Worm (Caenorhabditis elegans) whole organism, young adult: Measurements from ENCODE around the gene cdc-14.
A peak's percentile ranks its signal among the peaks of the same experiment; 100 is the strongest.

Source experiments
- B0261.1 ChIP-seq: sonication (generic microtip); optimal IDR thresholded peaks from 2 replicates; lab custom pipeline; 2016; ENCODE audit warnings: mild to moderate bottlenecking, missing genetic modification characterization, moderate library complexity, missing compliant biosample characterization
- B0336.3 ChIP-seq: fragments of 200-800 bp; sonication (Bioruptor generic); IDR thresholded peaks from 2 replicates; pipeline ENCODE4 v1.3.6; 2022; ENCODE audit warnings: missing genetic modification characterization, missing compliant biosample characterization
- D2030.7 ChIP-seq: fragments of 200-800 bp; sonication (Bioruptor generic); IDR thresholded peaks from 2 replicates; pipeline ENCODE4 v1.3.6; 2022; ENCODE audit warnings: missing genetic modification reagents, missing genetic modification characterization, missing compliant biosample characterization
- F23B12.7 ChIP-seq: sonication (generic microtip); optimal IDR thresholded peaks from 2 replicates; lab custom pipeline; 2017; ENCODE audit warnings: missing genetic modification characterization, mild to moderate bottlenecking, missing compliant biosample characterization, antibody characterized with exemption, moderate library complexity; ENCODE audit not compliant: insufficient read depth
- F33H1.4 ChIP-seq: fragments of 200-800 bp; sonication (Bioruptor generic); IDR thresholded peaks from 2 replicates; pipeline ENCODE4 v1.3.6; 2022; ENCODE audit warnings: missing genetic modification reagents, missing genetic modification characterization, missing compliant biosample characterization
- F39B2.1 ChIP-seq: fragments of 200-800 bp; sonication (Bioruptor generic); IDR thresholded peaks from 2 replicates; pipeline ENCODE4 v1.3.6; 2022; ENCODE audit warnings: missing genetic modification reagents, missing genetic modification characterization, missing compliant biosample characterization
- T07F8.4 ChIP-seq: sonication (generic microtip); optimal IDR thresholded peaks from 2 replicates; lab custom pipeline; 2016; ENCODE audit warnings: mild to moderate bottlenecking, missing genetic modification characterization, moderate library complexity, missing compliant biosample characterization
- T26A5.8 ChIP-seq: sonication (generic microtip); optimal IDR thresholded peaks from 2 replicates; lab custom pipeline; 2016; ENCODE audit warnings: missing genetic modification characterization, missing compliant biosample characterization
- Y53G8AR.9 ChIP-seq: fragments of 200-800 bp; sonication (Bioruptor generic); conservative IDR thresholded peaks from 2 replicates; pipeline ENCODE4 v1.3.6; 2022; ENCODE audit warnings: missing genetic modification reagents, missing genetic modification characterization, missing compliant biosample characterization
- Y56A3A.18 ChIP-seq: fragments of 200-800 bp; sonication (Bioruptor generic); IDR thresholded peaks from 2 replicates; pipeline ENCODE4 v1.3.6; 2022; ENCODE audit warnings: missing genetic modification reagents, missing genetic modification characterization, missing compliant biosample characterization
- Y79H2A.3 ChIP-seq: fragments of 200-800 bp; sonication (Bioruptor generic); conservative IDR thresholded peaks from 2 replicates; pipeline ENCODE4 v1.3.6; 2022; ENCODE audit warnings: missing genetic modification reagents, missing genetic modification characterization, missing compliant biosample characterization
- ZK185.1 ChIP-seq: sonication (generic microtip); optimal IDR thresholded peaks from 2 replicates; lab custom pipeline; 2016; ENCODE audit warnings: mild to moderate bottlenecking, missing genetic modification characterization, missing compliant biosample characterization; ENCODE audit not compliant: poor library complexity, severe bottlenecking
- ama-1 ChIP-seq, 3 experiments: fragments of 150-350 bp in 1 of 3; sonication (generic microtip) in 2 of 3; optimal IDR thresholded peaks; 2 replicates each; lab custom pipeline; 2014 to 2018; ENCODE audit warnings: missing biosample characterization in 2 of 3, missing genetic modification characterization in 2 of 3, missing genetic modification reagents in 2 of 3
- aptf-2 ChIP-seq: fragments of 200-800 bp; sonication (Bioruptor generic); conservative IDR thresholded peaks from 2 replicates; pipeline ENCODE4 v1.3.6; 2022; ENCODE audit warnings: missing genetic modification reagents, missing genetic modification characterization, missing compliant biosample characterization
- atf-7 ChIP-seq: sonication (generic microtip); optimal IDR thresholded peaks from 2 replicates; lab custom pipeline; 2017; ENCODE audit warnings: mild to moderate bottlenecking, missing genetic modification characterization, missing compliant biosample characterization
- athp-1 ChIP-seq: sonication (generic microtip); optimal IDR thresholded peaks from 2 replicates; lab custom pipeline; 2017; ENCODE audit warnings: mild to moderate bottlenecking, missing genetic modification characterization, missing compliant biosample characterization
- ceh-100 ChIP-seq: fragments of 200-800 bp; sonication (Bioruptor generic); IDR thresholded peaks from 2 replicates; pipeline ENCODE4 v1.3.6; 2022; ENCODE audit warnings: missing genetic modification reagents, missing genetic modification characterization, missing compliant biosample characterization
- ceh-27 ChIP-seq: fragments of 200-800 bp; sonication (Bioruptor generic); optimal IDR thresholded peaks from 2 replicates; lab custom pipeline; 2018; ENCODE audit warnings: mild to moderate bottlenecking, missing genetic modification characterization, moderate library complexity, missing compliant biosample characterization
- chd-7 ChIP-seq: sonication (generic microtip); optimal IDR thresholded peaks from 2 replicates; lab custom pipeline; 2016; ENCODE audit warnings: mild to moderate bottlenecking, missing genetic modification characterization, moderate library complexity, missing compliant biosample characterization
- die-1 ChIP-seq: sonication (generic microtip); optimal IDR thresholded peaks from 2 replicates; lab custom pipeline; 2016; ENCODE audit warnings: missing genotype, mild to moderate bottlenecking, missing genetic modification characterization, missing compliant biosample characterization
- dox-1 ChIP-seq: fragments of 200-800 bp; sonication (Bioruptor generic); IDR thresholded peaks from 2 replicates; pipeline ENCODE4 v1.3.6; 2022; ENCODE audit warnings: missing genetic modification reagents, missing genetic modification characterization, missing compliant biosample characterization
- egl-44 ChIP-seq: fragments of 200-800 bp; sonication (Bioruptor generic); IDR thresholded peaks from 2 replicates; pipeline ENCODE4 v1.3.6; 2022; ENCODE audit warnings: missing genetic modification reagents, missing genetic modification characterization, missing compliant biosample characterization
- ekl-4 ChIP-seq: fragments of 200-800 bp; sonication (Bioruptor generic); IDR thresholded peaks from 2 replicates; pipeline ENCODE4 v1.3.6; 2022; ENCODE audit warnings: missing genetic modification reagents, missing genetic modification characterization, missing compliant biosample characterization
- fkh-3 ChIP-seq: sonication (generic microtip); optimal IDR thresholded peaks from 2 replicates; lab custom pipeline; 2016; ENCODE audit warnings: mild to moderate bottlenecking, missing genetic modification characterization, missing compliant biosample characterization
- him-1 ChIP-seq: sonication (generic microtip); optimal IDR thresholded peaks from 2 replicates; lab custom pipeline; 2016; ENCODE audit warnings: missing genotype, missing genetic modification reagents, missing genetic modification characterization, missing compliant biosample characterization
- hmg-20 ChIP-seq: fragments of 200-800 bp; sonication (Bioruptor generic); IDR thresholded peaks from 2 replicates; pipeline ENCODE4 v1.3.6; 2022; ENCODE audit warnings: missing genetic modification reagents, missing genetic modification characterization, missing compliant biosample characterization
- let-607 ChIP-seq, 2 experiments: fragments of 200-800 bp in 1 of 2; sonication (Bioruptor generic) in 1 of 2; sonication (generic microtip) in 1 of 2; optimal IDR thresholded peaks; 2 replicates each; lab custom pipeline; 2016 to 2018; ENCODE audit warnings: mild to moderate bottlenecking in 2 of 2, missing compliant biosample characterization in 2 of 2, missing genetic modification characterization in 2 of 2, moderate library complexity in 2 of 2, missing genotype in 1 of 2
- lin-35 ChIP-seq, 3 experiments: fragments of 150-350 bp in 2 of 3; sonication (generic microtip) in 1 of 3; optimal IDR thresholded peaks; 2 replicates each; lab custom pipeline; 2014 to 2018; ENCODE audit warnings: missing biosample characterization in 3 of 3, missing genetic modification characterization in 3 of 3, missing genetic modification reagents in 3 of 3
- lin-54 ChIP-seq: fragments of 200-800 bp; sonication (Bioruptor generic); optimal IDR thresholded peaks from 2 replicates; lab custom pipeline; 2018; ENCODE audit warnings: mild to moderate bottlenecking, missing genetic modification characterization, missing compliant biosample characterization
- lsl-1 ChIP-seq: fragments of 200-800 bp; sonication (Bioruptor generic); optimal IDR thresholded peaks from 2 replicates; lab custom pipeline; 2018; ENCODE audit warnings: mild to moderate bottlenecking, missing genetic modification characterization, moderate library complexity, missing compliant biosample characterization
- mcd-1 ChIP-seq: fragments of 200-800 bp; sonication (Bioruptor generic); IDR thresholded peaks from 2 replicates; pipeline ENCODE4 v1.3.6; 2022; ENCODE audit warnings: missing genetic modification reagents, missing genetic modification characterization, missing compliant biosample characterization
- mes-4 ChIP-seq: sonication (generic microtip); optimal IDR thresholded peaks from 2 replicates; lab custom pipeline; 2016; ENCODE audit warnings: missing genotype, missing genetic modification characterization, missing compliant biosample characterization
- nfyb-1 ChIP-seq: fragments of 200-800 bp; sonication (Bioruptor generic); IDR thresholded peaks from 2 replicates; pipeline ENCODE4 v1.3.6; 2022; ENCODE audit warnings: missing genetic modification reagents, missing genetic modification characterization, missing compliant biosample characterization
- nhr-179 ChIP-seq: sonication (generic microtip); optimal IDR thresholded peaks from 2 replicates; lab custom pipeline; 2016; ENCODE audit warnings: mild to moderate bottlenecking, missing genetic modification characterization, missing compliant biosample characterization
- nhr-90 ChIP-seq: sonication (generic microtip); optimal IDR thresholded peaks from 2 replicates; lab custom pipeline; 2016; ENCODE audit warnings: missing genotype, mild to moderate bottlenecking, missing genetic modification characterization, missing compliant biosample characterization
- pha-4 ChIP-seq: fragments of 150-350 bp; sonication (generic microtip); optimal IDR thresholded peaks from 2 replicates; lab custom pipeline; 2014; ENCODE audit warnings: missing biosample characterization, missing genetic modification reagents, missing genetic modification characterization
- rec-8 ChIP-seq, 2 experiments: sonication (generic microtip); optimal IDR thresholded peaks; 2 replicates each; lab custom pipeline; 2016; ENCODE audit warnings: mild to moderate bottlenecking in 2 of 2, missing genetic modification characterization in 2 of 2, missing genetic modification reagents in 2 of 2, missing genotype in 2 of 2, missing biosample characterization in 1 of 2, missing compliant biosample characterization in 1 of 2, moderate library complexity in 1 of 2
- repo-1 ChIP-seq: sonication (generic microtip); optimal IDR thresholded peaks from 2 replicates; lab custom pipeline; 2017; ENCODE audit warnings: mild to moderate bottlenecking, missing genetic modification characterization, missing compliant biosample characterization
- snpc-1.1 ChIP-seq: sonication (generic microtip); optimal IDR thresholded peaks from 2 replicates; lab custom pipeline; 2017; ENCODE audit warnings: missing genetic modification characterization, mild to moderate bottlenecking, missing compliant biosample characterization, antibody characterized with exemption, moderate library complexity, missing genotype, missing genetic modification reagents; ENCODE audit not compliant: insufficient read depth
- snpc-1.3 ChIP-seq: sonication (generic microtip); optimal IDR thresholded peaks from 2 replicates; lab custom pipeline; 2017; ENCODE audit warnings: missing genetic modification characterization, mild to moderate bottlenecking, missing compliant biosample characterization, antibody characterized with exemption, moderate library complexity, missing genotype, missing genetic modification reagents; ENCODE audit not compliant: insufficient read depth
- snpc-4 ChIP-seq, 5 experiments: fragments of 150-350 bp in 1 of 5; sonication (generic microtip) in 4 of 5; optimal IDR thresholded peaks; 2 replicates each; lab custom pipeline; 2014 to 2018; ENCODE audit warnings: missing genetic modification characterization in 5 of 5, missing biosample characterization in 3 of 5, antibody characterized with exemption in 2 of 5, mild to moderate bottlenecking in 2 of 5, missing compliant biosample characterization in 2 of 5, missing genotype in 2 of 5, moderate library complexity in 2 of 5, missing genetic modification reagents in 1 of 5
- tbp1 ChIP-seq: fragments of 200-800 bp; sonication (Bioruptor generic); optimal IDR thresholded peaks from 2 replicates; lab custom pipeline; 2018; ENCODE audit warnings: mild to moderate bottlenecking, missing genetic modification characterization, missing compliant biosample characterization
- zim-3 ChIP-seq: sonication (generic microtip); optimal IDR thresholded peaks from 2 replicates; lab custom pipeline; 2017; ENCODE audit warnings: mild to moderate bottlenecking, missing genetic modification characterization, moderate library complexity, missing compliant biosample characterization
- ztf-28 ChIP-seq: fragments of 200-800 bp; sonication (Bioruptor generic); IDR thresholded peaks from 2 replicates; pipeline ENCODE4 v1.3.6; 2022; ENCODE audit warnings: missing genetic modification reagents, missing genetic modification characterization, missing compliant biosample characterization

The cdc-14 gene

DNA sequence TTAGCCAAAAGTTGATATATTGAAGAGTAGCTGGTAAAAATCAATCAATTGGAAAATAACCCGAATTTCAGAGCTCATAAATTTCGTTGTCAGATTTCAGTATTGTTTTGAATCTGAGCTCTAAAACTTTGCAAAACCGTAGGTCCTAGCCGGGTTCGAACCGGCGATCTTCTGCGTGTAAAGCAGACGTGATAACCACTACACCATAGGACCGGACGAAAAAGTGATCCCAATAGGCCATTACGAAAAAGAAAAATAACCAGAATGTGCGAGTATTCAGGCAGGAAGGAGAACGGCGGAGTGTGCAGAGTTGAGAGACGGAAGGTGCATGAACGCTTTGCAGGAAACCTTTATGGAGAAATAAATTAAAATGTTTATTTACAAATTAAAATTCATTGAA lies 16.2 kb downstream of the cdc-14 start (continued):
- TF ChIP-seq F39B2.1 (GFP tag; lab: Robert Waterston, UW) (no peak), ZK185.1 (tag; lab: Kevin White, UChicago) (peak; percentile 51), snpc-1.3 (tag; lab: Kevin White, UChicago) (peak; percentile 80), ekl-4 (peak; percentile 40; the same call in 1 of the 2 replicates), Y79H2A.3 (GFP tag; lab: Robert Waterston, UW) (no peak), snpc-4 (GFP tag; optimal IDR thresholded peaks at IDR 0.05; lab: Kevin White, UChicago) (peak; percentile 54), snpc-4 (tag; optimal IDR thresholded peaks at IDR 0.05; lab: Kevin White, UChicago) (peak; percentile 25 to 86 (median 70)), dox-1 (GFP tag; lab: Robert Waterston, UW) (peak; percentile 71), nfyb-1 (peak; percentile 72; the same call in 1 of the 2 replicates), egl-44 (GFP tag; lab: Robert Waterston, UW) (no peak), Y53G8AR.9 (GFP tag; lab: Robert Waterston, UW) (no peak), atf-7 (no peak), repo-1 (peak; percentile 15), let-607 (tag; optimal IDR thresholded peaks at IDR 0.05; lab: Kevin White, UChicago) (peak; percentile 17 to 31), tbp1 (GFP tag; lab: Kevin White, UChicago) (peak; percentile 99), pha-4 (tag; lab: Kevin White, UChicago) (no peak), T07F8.4 (tag; lab: Kevin White, UChicago) (peak; percentile 24), lin-35 (GFP tag; optimal IDR thresholded peaks at IDR 0.05; lab: Kevin White, UChicago) (peak in 1 of 3 experiments; percentile 62), F23B12.7 (tag; lab: Kevin White, UChicago) (peak; percentile 81), ceh-100 (GFP tag; lab: Robert Waterston, UW) (peak; percentile 53; the same call in 1 of the 2 replicates), B0261.1 (peak; percentile 90), F33H1.4 (peak; percentile 27; the same call in 1 of the 2 replicates), rec-8 (tag; optimal IDR thresholded peaks at IDR 0.05; lab: Kevin White, UChicago) (peak in 1 of 2 experiments; percentile 65), athp-1 (tag; lab: Kevin White, UChicago) (peak; percentile 50), ceh-27 (peak; percentile 50), nhr-90 (tag; lab: Kevin White, UChicago) (peak; percentile 66), lsl-1 (GFP tag; lab: Kevin White, UChicago) (peak; percentile 8), mcd-1 (GFP tag; lab: Robert Waterston, UW) (0 out of 2 replicates have a peak, but pooled peaks have one; percentile 46), die-1 (tag; lab: Kevin White, UChicago) (peak; percentile 69), lin-54 (GFP tag; lab: Kevin White, UChicago) (peak; percentile 58), mes-4 (tag; lab: Kevin White, UChicago) (peak; percentile 56), aptf-2 (GFP tag; lab: Robert Waterston, UW) (0 out of 2 replicates have a peak, but pooled peaks have one; percentile 30), him-1 (tag; lab: Kevin White, UChicago) (peak; percentile 80), D2030.7 (GFP tag; lab: Robert Waterston, UW) (0 out of 2 replicates have a peak, but pooled peaks have one; percentile 26), nhr-179 (tag; lab: Kevin White, UChicago) (no peak), B0336.3 (GFP tag; lab: Robert Waterston, UW) (0 out of 2 replicates have a peak, but pooled peaks have one; percentile 28), hmg-20 (GFP tag; lab: Robert Waterston, UW) (no peak)
- TF ChIP-seq, all 124 proteins: peak for 50

DNA sequence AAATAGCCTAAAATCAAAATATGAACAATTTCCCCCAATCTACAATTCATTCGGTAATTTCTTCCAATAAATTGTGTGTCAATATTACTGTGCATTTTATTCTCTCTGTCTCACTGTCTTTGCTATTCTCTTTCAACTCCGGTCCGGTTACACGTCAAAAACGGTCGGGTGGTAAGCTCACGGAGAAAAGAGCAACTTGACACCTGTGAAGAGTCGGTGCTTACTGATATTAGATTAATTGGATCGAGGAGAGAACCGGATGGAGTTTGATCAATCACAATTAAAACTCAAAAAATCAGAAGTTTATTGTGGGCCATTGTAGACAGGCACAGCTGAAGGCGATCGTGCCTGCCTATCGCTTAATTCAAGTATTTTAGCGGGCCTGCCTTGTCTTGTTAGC lies 18.3 kb downstream of the cdc-14 start:
- TF ChIP-seq atf-7 (peak; percentile 70), zim-3 (tag; lab: Kevin White, UChicago) (peak; percentile 42), chd-7 (tag; lab: Kevin White, UChicago) (peak; percentile 70), snpc-4 (GFP tag; optimal IDR thresholded peaks at IDR 0.05; lab: Kevin White, UChicago) (no peak), snpc-4 (tag; optimal IDR thresholded peaks at IDR 0.05; lab: Kevin White, UChicago) (peak in 1 of 4 experiments; percentile 20), Y56A3A.18 (GFP tag; lab: Robert Waterston, UW) (peak; percentile 78; the same call in 1 of the 2 replicates), ztf-28 (GFP tag; lab: Robert Waterston, UW) (no peak), mcd-1 (GFP tag; lab: Robert Waterston, UW) (peak; percentile 38; the same call in 1 of the 2 replicates), dox-1 (GFP tag; lab: Robert Waterston, UW) (peak; percentile 45; the same call in 1 of the 2 replicates), ama-1 (optimal IDR thresholded peaks at IDR 0.05; lab: Kevin White, UChicago) (peak; percentile 33), ama-1 (GFP tag; optimal IDR thresholded peaks at IDR 0.05; lab: Kevin White, UChicago) (no peak), T26A5.8 (tag; lab: Kevin White, UChicago) (no peak), ekl-4 (peak; percentile 73; the same call in 1 of the 2 replicates), snpc-1.1 (tag; lab: Kevin White, UChicago) (no peak), fkh-3 (tag; lab: Kevin White, UChicago) (peak; percentile 41)
